Worm (Caenorhabditis elegans): Measurements from ENCODE around the gene T20G5.12.

DNA sequence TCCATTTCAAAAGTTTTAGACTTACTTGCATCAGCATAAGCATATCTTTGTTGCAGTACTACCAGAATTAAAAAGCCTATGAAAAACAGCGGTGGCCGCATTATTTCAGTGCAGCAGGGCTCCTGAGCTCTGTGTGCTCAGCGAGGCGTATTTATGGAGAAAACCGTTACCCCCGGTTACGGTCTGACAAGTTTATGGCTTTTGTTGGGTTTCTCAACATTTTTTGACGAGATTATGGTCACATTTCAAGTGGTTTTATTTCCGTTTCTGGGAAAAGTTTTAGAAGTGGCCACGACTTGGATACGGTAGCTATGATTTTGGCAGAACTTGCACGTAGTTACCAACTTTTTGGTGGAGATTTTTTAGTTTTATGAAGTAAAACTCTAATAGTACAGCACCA, 32.6 kb downstream of the T20G5.12 start, which contains the start of gene paml-1:
- TF ChIP-seq nhr-76 (tag; optimal IDR thresholded peaks at IDR 0.05) (no peak), lin-15B (tag; optimal IDR thresholded peaks at IDR 0.05) (no peak)
